Worm (Caenorhabditis elegans) whole organism, young adult: ENCODE data around the gene F10E7.11.

Experiments used
- B0261.1 ChIP-seq: sonication (generic microtip); optimal IDR thresholded peaks from 2 replicates; lab custom pipeline; 2016; ENCODE audit warnings: mild to moderate bottlenecking, missing genetic modification characterization, moderate library complexity, missing compliant biosample characterization
- C17E4.6 ChIP-seq: fragments of 200-800 bp; sonication (Bioruptor generic); IDR thresholded peaks from 2 replicates; pipeline ENCODE4 v1.3.6; 2022; ENCODE audit warnings: missing genetic modification reagents, missing genetic modification characterization, missing compliant biosample characterization
- D2030.7 ChIP-seq: fragments of 200-800 bp; sonication (Bioruptor generic); IDR thresholded peaks from 2 replicates; pipeline ENCODE4 v1.3.6; 2022; ENCODE audit warnings: missing genetic modification reagents, missing genetic modification characterization, missing compliant biosample characterization
- F22D6.2 ChIP-seq: sonication (generic microtip); optimal IDR thresholded peaks from 2 replicates; lab custom pipeline; 2016; ENCODE audit warnings: mild to moderate bottlenecking, missing genetic modification characterization, missing compliant biosample characterization
- F37B4.10 ChIP-seq: fragments of 200-800 bp; sonication (Bioruptor generic); IDR thresholded peaks from 2 replicates; pipeline ENCODE4 v1.3.6; 2022; ENCODE audit warnings: missing genetic modification characterization, missing compliant biosample characterization
- F52B5.7 ChIP-seq: sonication (generic microtip); optimal IDR thresholded peaks from 2 replicates; lab custom pipeline; 2016; ENCODE audit warnings: mild to moderate bottlenecking, missing genetic modification characterization, missing compliant biosample characterization
- F55B11.4 ChIP-seq: sonication (generic microtip); optimal IDR thresholded peaks from 2 replicates; lab custom pipeline; 2016; ENCODE audit warnings: missing compliant biosample characterization, missing genetic modification characterization, borderline replicate concordance; ENCODE audit not compliant: insufficient read depth
- F57C9.4 ChIP-seq: sonication (generic microtip); optimal IDR thresholded peaks from 2 replicates; lab custom pipeline; 2017; ENCODE audit warnings: mild to moderate bottlenecking, missing genetic modification characterization, missing compliant biosample characterization
- aptf-2 ChIP-seq: fragments of 200-800 bp; sonication (Bioruptor generic); conservative IDR thresholded peaks from 2 replicates; pipeline ENCODE4 v1.3.6; 2022; ENCODE audit warnings: missing genetic modification reagents, missing genetic modification characterization, missing compliant biosample characterization
- atf-7 ChIP-seq: sonication (generic microtip); optimal IDR thresholded peaks from 2 replicates; lab custom pipeline; 2017; ENCODE audit warnings: mild to moderate bottlenecking, missing genetic modification characterization, missing compliant biosample characterization
- attf-5 ChIP-seq: fragments of 200-800 bp; sonication (Bioruptor generic); optimal IDR thresholded peaks from 2 replicates; lab custom pipeline; 2018; ENCODE audit warnings: mild to moderate bottlenecking, missing genetic modification characterization, missing compliant biosample characterization
- attf-6 ChIP-seq: fragments of 200-800 bp; sonication (Bioruptor generic); IDR thresholded peaks from 2 replicates; pipeline ENCODE4 v1.3.6; 2022; ENCODE audit warnings: missing genetic modification reagents, missing genetic modification characterization, missing compliant biosample characterization
- bed-1 ChIP-seq: fragments of 200-800 bp; sonication (Bioruptor generic); IDR thresholded peaks from 2 replicates; pipeline ENCODE4 v1.3.6; 2022; ENCODE audit warnings: missing genetic modification reagents, missing genetic modification characterization, missing compliant biosample characterization
- cebp-1 ChIP-seq, 2 experiments: fragments of 200-800 bp in 1 of 2; sonication (Bioruptor generic) in 1 of 2; sonication (generic microtip) in 1 of 2; IDR thresholded peaks in 1 of 2; optimal IDR thresholded peaks in 1 of 2; 2 replicates each; pipeline versions ENCODE4 v1.3.6 to Lab custom; 2017 to 2022; ENCODE audit warnings: missing compliant biosample characterization in 2 of 2, missing genetic modification characterization in 2 of 2, mild to moderate bottlenecking in 1 of 2, missing genetic modification reagents in 1 of 2, moderate library complexity in 1 of 2
- cebp-2 ChIP-seq: fragments of 200-800 bp; sonication (Bioruptor generic); IDR thresholded peaks from 2 replicates; pipeline ENCODE4 v1.3.6; 2022; ENCODE audit warnings: missing genetic modification characterization, missing compliant biosample characterization
- ceh-27 ChIP-seq: fragments of 200-800 bp; sonication (Bioruptor generic); optimal IDR thresholded peaks from 2 replicates; lab custom pipeline; 2018; ENCODE audit warnings: mild to moderate bottlenecking, missing genetic modification characterization, moderate library complexity, missing compliant biosample characterization
- ceh-58 ChIP-seq: fragments of 200-800 bp; sonication (Bioruptor generic); IDR thresholded peaks from 2 replicates; pipeline ENCODE4 v1.3.6; 2022; ENCODE audit warnings: missing genetic modification characterization, missing compliant biosample characterization
- dox-1 ChIP-seq: fragments of 200-800 bp; sonication (Bioruptor generic); IDR thresholded peaks from 2 replicates; pipeline ENCODE4 v1.3.6; 2022; ENCODE audit warnings: missing genetic modification reagents, missing genetic modification characterization, missing compliant biosample characterization
- ekl-4 ChIP-seq: fragments of 200-800 bp; sonication (Bioruptor generic); IDR thresholded peaks from 2 replicates; pipeline ENCODE4 v1.3.6; 2022; ENCODE audit warnings: missing genetic modification reagents, missing genetic modification characterization, missing compliant biosample characterization
- ets-4 ChIP-seq: fragments of 200-800 bp; sonication (Bioruptor generic); optimal IDR thresholded peaks from 2 replicates; lab custom pipeline; 2018; ENCODE audit warnings: mild to moderate bottlenecking, missing genetic modification characterization, missing compliant biosample characterization
- gei-17 ChIP-seq: fragments of 200-800 bp; sonication (Bioruptor generic); optimal IDR thresholded peaks from 2 replicates; lab custom pipeline; 2018; ENCODE audit warnings: mild to moderate bottlenecking, missing genetic modification characterization, missing compliant biosample characterization
- hlh-12 ChIP-seq: sonication (generic microtip); optimal IDR thresholded peaks from 2 replicates; lab custom pipeline; 2016; ENCODE audit warnings: missing genetic modification characterization, missing compliant biosample characterization
- hmg-20 ChIP-seq: fragments of 200-800 bp; sonication (Bioruptor generic); IDR thresholded peaks from 2 replicates; pipeline ENCODE4 v1.3.6; 2022; ENCODE audit warnings: missing genetic modification reagents, missing genetic modification characterization, missing compliant biosample characterization
- let-526 ChIP-seq: fragments of 200-800 bp; sonication (Bioruptor generic); IDR thresholded peaks from 2 replicates; pipeline ENCODE4 v1.3.6; 2022; ENCODE audit warnings: missing genetic modification reagents, missing genetic modification characterization, missing compliant biosample characterization
- let-607 ChIP-seq, 2 experiments: fragments of 200-800 bp in 1 of 2; sonication (Bioruptor generic) in 1 of 2; sonication (generic microtip) in 1 of 2; optimal IDR thresholded peaks; 2 replicates each; lab custom pipeline; 2016 to 2018; ENCODE audit warnings: mild to moderate bottlenecking in 2 of 2, missing compliant biosample characterization in 2 of 2, missing genetic modification characterization in 2 of 2, moderate library complexity in 2 of 2, missing genotype in 1 of 2
- mcd-1 ChIP-seq: fragments of 200-800 bp; sonication (Bioruptor generic); IDR thresholded peaks from 2 replicates; pipeline ENCODE4 v1.3.6; 2022; ENCODE audit warnings: missing genetic modification reagents, missing genetic modification characterization, missing compliant biosample characterization
- mel-28 ChIP-seq: sonication (generic microtip); optimal IDR thresholded peaks from 2 replicates; lab custom pipeline; 2016; ENCODE audit warnings: borderline replicate concordance, mild to moderate bottlenecking, missing genetic modification characterization, missing compliant biosample characterization
- nfya-1 ChIP-seq: sonication (generic microtip); optimal IDR thresholded peaks from 2 replicates; lab custom pipeline; 2017; ENCODE audit warnings: antibody characterized with exemption, missing compliant biosample characterization, missing genetic modification characterization, borderline replicate concordance; ENCODE audit not compliant: insufficient read depth
- nfya-2 ChIP-seq: fragments of 200-800 bp; sonication (Bioruptor generic); IDR thresholded peaks from 2 replicates; pipeline ENCODE4 v1.3.6; 2022; ENCODE audit warnings: missing genetic modification reagents, missing genetic modification characterization, missing compliant biosample characterization
- nhr-27 ChIP-seq: fragments of 200-800 bp; sonication (Bioruptor generic); optimal IDR thresholded peaks from 2 replicates; lab custom pipeline; 2018; ENCODE audit warnings: mild to moderate bottlenecking, missing genetic modification characterization, moderate library complexity, missing compliant biosample characterization
- nhr-80 ChIP-seq: sonication (generic microtip); optimal IDR thresholded peaks from 2 replicates; lab custom pipeline; 2016; ENCODE audit warnings: missing genetic modification characterization, missing compliant biosample characterization
- pha-4 ChIP-seq: fragments of 150-350 bp; sonication (generic microtip); optimal IDR thresholded peaks from 2 replicates; lab custom pipeline; 2014; ENCODE audit warnings: missing biosample characterization, missing genetic modification reagents, missing genetic modification characterization
- snpc-1.1 ChIP-seq: sonication (generic microtip); optimal IDR thresholded peaks from 2 replicates; lab custom pipeline; 2017; ENCODE audit warnings: missing genetic modification characterization, mild to moderate bottlenecking, missing compliant biosample characterization, antibody characterized with exemption, moderate library complexity, missing genotype, missing genetic modification reagents; ENCODE audit not compliant: insufficient read depth
- snpc-1.3 ChIP-seq: sonication (generic microtip); optimal IDR thresholded peaks from 2 replicates; lab custom pipeline; 2017; ENCODE audit warnings: missing genetic modification characterization, mild to moderate bottlenecking, missing compliant biosample characterization, antibody characterized with exemption, moderate library complexity, missing genotype, missing genetic modification reagents; ENCODE audit not compliant: insufficient read depth
- snpc-3.4 ChIP-seq: sonication (generic microtip); optimal IDR thresholded peaks from 2 replicates; lab custom pipeline; 2017; ENCODE audit warnings: missing genetic modification characterization, mild to moderate bottlenecking, missing compliant biosample characterization, antibody characterized with exemption, moderate library complexity, missing genotype, missing genetic modification reagents
- tbp1 ChIP-seq: fragments of 200-800 bp; sonication (Bioruptor generic); optimal IDR thresholded peaks from 2 replicates; lab custom pipeline; 2018; ENCODE audit warnings: mild to moderate bottlenecking, missing genetic modification characterization, missing compliant biosample characterization
- unc-130 ChIP-seq: sonication (generic microtip); optimal IDR thresholded peaks from 2 replicates; lab custom pipeline; 2016; ENCODE audit warnings: missing genetic modification reagents, missing genetic modification characterization, missing compliant biosample characterization
- unc-62 ChIP-seq: fragments of 150-350 bp; optimal IDR thresholded peaks from 2 replicates; lab custom pipeline; 2014; ENCODE audit warnings: missing biosample characterization, missing genetic modification reagents, missing genetic modification characterization
- zfh-2 ChIP-seq: fragments of 200-800 bp; sonication (Bioruptor generic); conservative IDR thresholded peaks from 2 replicates; pipeline ENCODE4 v1.3.6; 2022; ENCODE audit warnings: missing genetic modification reagents, missing genetic modification characterization, missing compliant biosample characterization
- ztf-18 ChIP-seq: sonication (generic microtip); optimal IDR thresholded peaks from 2 replicates; lab custom pipeline; 2016; ENCODE audit warnings: missing genotype, mild to moderate bottlenecking, missing genetic modification characterization, missing compliant biosample characterization
- ztf-6 ChIP-seq: fragments of 200-800 bp; sonication (Bioruptor generic); IDR thresholded peaks from 2 replicates; pipeline ENCODE4 v1.3.6; 2022; ENCODE audit warnings: missing genetic modification reagents, missing genetic modification characterization, missing compliant biosample characterization

The F10E7.11 gene

DNA sequence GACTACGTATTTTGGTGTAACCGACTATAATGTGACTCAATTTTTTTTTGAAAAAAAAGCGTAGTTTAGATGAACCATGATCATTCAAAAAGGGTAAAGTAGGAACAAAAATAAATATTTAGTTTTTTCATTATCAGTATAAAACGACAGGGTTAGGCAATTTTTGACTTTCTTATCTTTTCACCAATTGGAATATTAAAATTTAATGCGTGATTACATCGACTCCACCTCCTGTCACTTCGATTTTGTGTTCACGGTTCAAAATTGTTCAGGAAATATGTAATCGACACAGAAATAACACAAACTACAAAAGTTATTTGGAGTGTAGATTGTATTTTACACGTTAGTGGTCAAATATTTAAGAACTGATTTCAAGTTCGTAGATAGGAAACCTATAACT lies 44.1 kb upstream of the F10E7.11 start:
- TF ChIP-seq hmg-20 (GFP tag; lab: Robert Waterston, UW): no peak
- no peak for TF ChIP-seq nfya-2
- no peak for TF ChIP-seq nfya-1 (tag; lab: Kevin White, UChicago)
- TF ChIP-seq let-607 (tag; optimal IDR thresholded peaks at IDR 0.05; lab: Kevin White, UChicago): peak in 1 of 2 experiments; percentile 3
- no peak for TF ChIP-seq D2030.7
- TF ChIP-seq ceh-27 (GFP tag; lab: Kevin White, UChicago): no peak
- TF ChIP-seq F37B4.10 (GFP tag; lab: Robert Waterston, UW): no peak
- TF ChIP-seq snpc-1.1 (tag; lab: Kevin White, UChicago): no peak
- TF ChIP-seq tbp1 (GFP tag; lab: Kevin White, UChicago): no peak
- TF ChIP-seq F52B5.7: no peak
- TF ChIP-seq nhr-80 (tag; lab: Kevin White, UChicago): peak; percentile 76

DNA sequence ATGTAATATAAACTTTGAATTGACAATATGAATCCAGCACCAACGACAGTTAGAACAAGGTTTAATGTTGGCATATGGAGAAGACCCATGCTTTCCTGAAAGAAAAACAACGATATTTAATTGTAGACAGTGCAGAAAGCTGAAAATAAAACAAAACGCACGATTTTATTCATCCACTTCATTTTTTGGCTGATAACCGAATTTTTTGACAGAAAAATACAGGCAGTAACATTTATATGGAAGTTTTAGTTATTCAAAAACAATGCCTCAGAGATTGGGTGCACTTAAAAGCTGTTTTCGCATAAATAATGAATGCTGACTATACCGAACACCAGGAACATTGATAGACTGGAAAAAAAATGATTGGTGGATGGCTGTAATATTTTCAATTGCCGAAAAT lies 43.1 kb upstream of the F10E7.11 start, which contains the start of gene mfsd-13.2:
Gene mfsd-13.2 (minus strand): TSS at position 101 of the 400 bp plus-strand sequence.
- TF ChIP-seq nhr-27 (no peak), bed-1 (GFP tag; lab: Robert Waterston, UW) (no peak), ekl-4 (GFP tag; lab: Robert Waterston, UW) (no peak)
- TF ChIP-seq, all 124 proteins: peak for 0

DNA sequence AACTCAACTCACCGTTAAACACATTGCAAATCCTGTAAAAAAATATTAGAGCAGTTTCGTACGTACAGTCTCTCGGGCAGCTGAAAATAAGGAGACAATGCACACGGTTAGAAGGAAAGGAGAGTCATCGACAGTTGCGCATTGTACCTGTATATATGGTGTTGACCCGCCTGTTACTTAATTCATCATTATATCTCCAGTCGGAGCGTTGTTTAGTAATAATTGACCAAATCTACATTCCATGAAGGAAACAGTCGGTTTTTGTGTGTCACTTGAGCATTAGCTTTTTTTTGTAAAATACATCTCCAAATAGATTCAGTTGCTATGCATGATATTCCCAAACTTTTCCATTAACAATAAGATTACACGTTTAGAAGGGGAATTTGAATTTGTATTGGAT lies 38.8 kb upstream of the F10E7.11 start, which contains the start of gene C27H5.12:
Gene C27H5.12 (minus strand): TSS at position 101 of the 400 bp plus-strand sequence.
- TF ChIP-seq attf-6 (GFP tag; lab: Robert Waterston, UW): no peak
- no peak for TF ChIP-seq attf-5 (GFP tag; lab: Kevin White, UChicago)
- no peak for TF ChIP-seq pha-4 (tag; lab: Kevin White, UChicago)
- no peak for TF ChIP-seq snpc-1.3
- no peak for TF ChIP-seq unc-130 (GFP tag; lab: Kevin White, UChicago)
- TF ChIP-seq ztf-6 (GFP tag; lab: Robert Waterston, UW): no peak
- TF ChIP-seq ztf-18 (tag; lab: Kevin White, UChicago): no peak
- no peak for TF ChIP-seq F57C9.4
- no peak for TF ChIP-seq cebp-2
- TF ChIP-seq aptf-2: no peak
- TF ChIP-seq gei-17 (GFP tag; lab: Kevin White, UChicago): no peak
- TF ChIP-seq B0261.1 (tag; lab: Kevin White, UChicago): no peak
- TF ChIP-seq dox-1: no peak
- TF ChIP-seq mcd-1 (GFP tag; lab: Robert Waterston, UW): no peak
- no peak for TF ChIP-seq zfh-2 (GFP tag; lab: Robert Waterston, UW)
- no peak for TF ChIP-seq hlh-12
- no peak for TF ChIP-seq F55B11.4 (tag; lab: Kevin White, UChicago)
- no peak for TF ChIP-seq F22D6.2 (tag; lab: Kevin White, UChicago)
- no peak for TF ChIP-seq cebp-1 (GFP tag; IDR thresholded peaks at IDR 0.05; lab: Robert Waterston, UW)
- no peak for TF ChIP-seq cebp-1 (tag; optimal IDR thresholded peaks at IDR 0.05; lab: Kevin White, UChicago)
- no peak for TF ChIP-seq ceh-58 (GFP tag; lab: Robert Waterston, UW)

DNA sequence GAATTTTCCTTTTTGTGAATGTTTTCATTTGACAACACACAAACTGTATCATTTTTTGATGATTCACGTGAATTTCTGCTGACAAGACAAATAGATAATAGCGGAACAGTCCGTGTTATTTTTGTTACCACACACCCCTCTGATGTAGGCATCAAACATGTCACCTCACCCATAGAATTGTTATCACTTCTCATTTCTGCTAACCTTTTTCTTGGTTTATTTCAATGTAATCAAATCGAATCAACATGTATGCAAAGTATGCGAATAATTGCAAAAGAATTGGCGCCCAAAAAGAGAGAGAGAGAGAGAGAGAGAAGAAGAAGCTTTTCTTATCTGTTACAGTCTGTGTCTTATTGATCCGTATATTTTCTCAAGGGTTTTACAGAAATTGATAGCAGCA lies 34.7 kb upstream of the F10E7.11 start:
- peak; percentile 9 for TF ChIP-seq attf-5 (GFP tag; lab: Kevin White, UChicago)
- TF ChIP-seq snpc-3.4 (tag; lab: Kevin White, UChicago): no peak
- TF ChIP-seq nhr-80 (tag; lab: Kevin White, UChicago): peak; percentile 79
- no peak for TF ChIP-seq C17E4.6 (GFP tag; lab: Robert Waterston, UW)
- TF ChIP-seq mel-28: no peak
- TF ChIP-seq ets-4 (GFP tag; lab: Kevin White, UChicago): peak; percentile 10
- no peak for TF ChIP-seq let-526 (GFP tag; lab: Robert Waterston, UW)
- peak; percentile 38 for TF ChIP-seq unc-62
- TF ChIP-seq ceh-27 (GFP tag; lab: Kevin White, UChicago): no peak
- TF ChIP-seq atf-7: peak; percentile 14
